Worm (Caenorhabditis elegans) whole organism, L2 larva: Measurements from ENCODE around the gene usip-1.
A peak's percentile ranks its signal among the peaks of the same experiment; 100 is the strongest.

Source experiments
- C34F6.9 ChIP-seq: fragments of 150-350 bp; optimal IDR thresholded peaks from 2 replicates; lab custom pipeline; 2014; ENCODE audit warnings: missing biosample characterization, missing genetic modification characterization
- F13H6.1 ChIP-seq: sonication (generic microtip); optimal IDR thresholded peaks from 2 replicates; lab custom pipeline; 2016; ENCODE audit warnings: missing genetic modification characterization, missing compliant biosample characterization
- alr-1 ChIP-seq: fragments of 150-350 bp; optimal IDR thresholded peaks from 2 replicates; lab custom pipeline; 2014; ENCODE audit warnings: missing biosample characterization, missing genetic modification characterization
- ceh-16 ChIP-seq: fragments of 150-350 bp; optimal IDR thresholded peaks from 2 replicates; lab custom pipeline; 2014; ENCODE audit warnings: missing biosample characterization, missing genetic modification characterization
- ceh-82 ChIP-seq: fragments of 150-350 bp; optimal IDR thresholded peaks from 2 replicates; lab custom pipeline; 2014; ENCODE audit warnings: missing biosample characterization, missing genetic modification characterization
- crh-2 ChIP-seq: sonication (generic microtip); optimal IDR thresholded peaks from 2 replicates; lab custom pipeline; 2017; ENCODE audit warnings: missing biosample characterization, missing genetic modification characterization
- dmd-4 ChIP-seq: sonication (generic microtip); optimal IDR thresholded peaks from 2 replicates; lab custom pipeline; 2017; ENCODE audit warnings: missing biosample characterization, missing genetic modification characterization
- egl-27 ChIP-seq: sonication (generic microtip); optimal IDR thresholded peaks from 3 replicates; lab custom pipeline; 2017; ENCODE audit warnings: missing biosample characterization, missing genetic modification reagents, missing genetic modification characterization
- elt-3 ChIP-seq: sonication (generic microtip); optimal IDR thresholded peaks from 2 replicates; lab custom pipeline; 2017; ENCODE audit warnings: missing biosample characterization, missing genetic modification characterization
- fos-1 ChIP-seq: fragments of 150-350 bp; optimal IDR thresholded peaks from 2 replicates; lab custom pipeline; 2014; ENCODE audit warnings: missing biosample characterization, missing genetic modification characterization
- lin-11 ChIP-seq: fragments of 150-350 bp; sonication (generic microtip); optimal IDR thresholded peaks from 2 replicates; lab custom pipeline; 2014; ENCODE audit warnings: missing biosample characterization, missing genetic modification characterization, inconsistent platforms, mixed read lengths
- lin-13 ChIP-seq: fragments of 150-350 bp; optimal IDR thresholded peaks from 2 replicates; lab custom pipeline; 2014; ENCODE audit warnings: missing biosample characterization, missing genetic modification reagents, missing genetic modification characterization
- lin-39 ChIP-seq: fragments of 150-350 bp; optimal IDR thresholded peaks from 2 replicates; lab custom pipeline; 2014; ENCODE audit warnings: missing biosample characterization, missing genetic modification reagents, missing genetic modification characterization
- mab-5 ChIP-seq: fragments of 150-350 bp; optimal IDR thresholded peaks from 2 replicates; lab custom pipeline; 2014; ENCODE audit warnings: missing biosample characterization, missing genetic modification characterization
- mbf-1 ChIP-seq: sonication (generic microtip); optimal IDR thresholded peaks from 2 replicates; lab custom pipeline; 2017; ENCODE audit warnings: missing biosample characterization, missing genetic modification characterization
- mdl-1 ChIP-seq, 2 experiments: fragments of 150-350 bp in 1 of 2; sonication (generic microtip) in 1 of 2; optimal IDR thresholded peaks; 2 replicates each; lab custom pipeline; 2017; ENCODE audit warnings: missing biosample characterization in 2 of 2, missing genetic modification characterization in 2 of 2
- nhr-10 ChIP-seq: sonication (generic microtip); optimal IDR thresholded peaks from 2 replicates; lab custom pipeline; 2017; ENCODE audit warnings: missing biosample characterization, missing genetic modification characterization
- nhr-11 ChIP-seq: fragments of 150-350 bp; optimal IDR thresholded peaks from 2 replicates; lab custom pipeline; 2014; ENCODE audit warnings: missing biosample characterization, missing genetic modification characterization
- nhr-129 ChIP-seq: fragments of 150-350 bp; optimal IDR thresholded peaks from 2 replicates; lab custom pipeline; 2014; ENCODE audit warnings: missing biosample characterization, missing genetic modification characterization
- nhr-21 ChIP-seq: fragments of 150-350 bp; optimal IDR thresholded peaks from 2 replicates; lab custom pipeline; 2014; ENCODE audit warnings: missing biosample characterization, missing genetic modification characterization
- nhr-23 ChIP-seq: fragments of 150-350 bp; optimal IDR thresholded peaks from 2 replicates; lab custom pipeline; 2014; ENCODE audit warnings: missing biosample characterization, missing genetic modification reagents, missing genetic modification characterization
- nhr-237 ChIP-seq: fragments of 150-350 bp; optimal IDR thresholded peaks from 2 replicates; lab custom pipeline; 2014; ENCODE audit warnings: missing biosample characterization, missing genetic modification characterization
- nhr-25 ChIP-seq: fragments of 150-350 bp; sonication (generic microtip); optimal IDR thresholded peaks from 3 replicates; lab custom pipeline; 2014; ENCODE audit warnings: missing biosample characterization, missing genetic modification characterization
- nhr-77 ChIP-seq: fragments of 150-350 bp; optimal IDR thresholded peaks from 2 replicates; lab custom pipeline; 2014; ENCODE audit warnings: missing biosample characterization, missing genetic modification characterization
- peb-1 ChIP-seq: fragments of 150-350 bp; optimal IDR thresholded peaks from 2 replicates; lab custom pipeline; 2014; ENCODE audit warnings: missing biosample characterization, missing genetic modification characterization
- sem-4 ChIP-seq: fragments of 150-350 bp; optimal IDR thresholded peaks from 2 replicates; lab custom pipeline; 2014; ENCODE audit warnings: missing biosample characterization, missing genetic modification reagents, missing genetic modification characterization
- sma-3 ChIP-seq: sonication (generic microtip); optimal IDR thresholded peaks from 2 replicates; lab custom pipeline; 2016; ENCODE audit warnings: missing genetic modification reagents, missing genetic modification characterization, missing compliant biosample characterization
- sma-9 ChIP-seq, 2 experiments: fragments of 150-350 bp in 1 of 2; sonication (generic microtip) in 1 of 2; optimal IDR thresholded peaks; 2 replicates each; lab custom pipeline; 2014 to 2016; ENCODE audit warnings: missing genetic modification characterization in 2 of 2, mild to moderate bottlenecking in 1 of 2, missing biosample characterization in 1 of 2, missing compliant biosample characterization in 1 of 2, missing genetic modification reagents in 1 of 2, moderate library complexity in 1 of 2
- snpc-4 ChIP-seq: fragments of 150-350 bp; optimal IDR thresholded peaks from 2 replicates; lab custom pipeline; 2014; ENCODE audit warnings: missing biosample characterization, missing genetic modification characterization
- unc-39 ChIP-seq: fragments of 150-350 bp; optimal IDR thresholded peaks from 2 replicates; lab custom pipeline; 2014; ENCODE audit warnings: missing biosample characterization, missing genetic modification characterization
- unc-55 ChIP-seq: fragments of 150-350 bp; sonication (generic microtip); optimal IDR thresholded peaks from 3 replicates; lab custom pipeline; 2014; ENCODE audit warnings: missing biosample characterization, missing genetic modification reagents, missing genetic modification characterization
- unc-62 ChIP-seq: fragments of 150-350 bp; optimal IDR thresholded peaks from 2 replicates; lab custom pipeline; 2014; ENCODE audit warnings: missing biosample characterization, missing genetic modification reagents, missing genetic modification characterization
- zag-1 ChIP-seq: fragments of 150-350 bp; optimal IDR thresholded peaks from 2 replicates; lab custom pipeline; 2014; ENCODE audit warnings: missing biosample characterization, missing genetic modification characterization
- ztf-1 ChIP-seq: fragments of 200-800 bp; sonication (Bioruptor generic); conservative IDR thresholded peaks from 2 replicates; pipeline ENCODE4 v1.3.6; 2022; ENCODE audit warnings: missing genetic modification characterization, missing compliant biosample characterization
- ztf-11 ChIP-seq: sonication (generic microtip); optimal IDR thresholded peaks from 2 replicates; lab custom pipeline; 2017; ENCODE audit warnings: missing biosample characterization, missing genetic modification characterization
- ztf-4 ChIP-seq: fragments of 150-350 bp; optimal IDR thresholded peaks from 2 replicates; lab custom pipeline; 2014; ENCODE audit warnings: missing biosample characterization, missing genetic modification characterization

The usip-1 gene

ce11 chrV:12199474-12199873 is 15.5 kb upstream of the usip-1 start:
- no peak for TF ChIP-seq nhr-23 (tag; lab: Kevin White, UChicago)
- TF ChIP-seq elt-3 (tag; lab: Kevin White, UChicago) = no peak
- peak; percentile 3 for TF ChIP-seq sem-4
- peak; percentile 9 for TF ChIP-seq fos-1 (tag; lab: Kevin White, UChicago)
- TF ChIP-seq peb-1 (tag; lab: Kevin White, UChicago) = no peak
- peak; percentile 78 for TF ChIP-seq sma-3 (GFP tag; lab: Kevin White, UChicago)
- TF ChIP-seq mab-5 (tag; lab: Kevin White, UChicago) = no peak
- no peak for TF ChIP-seq ztf-1 (GFP tag; lab: Robert Waterston, UW)
- TF ChIP-seq unc-39 (tag; lab: Kevin White, UChicago) = no peak
- TF ChIP-seq nhr-21 (tag; lab: Kevin White, UChicago) = peak; percentile 80
- TF ChIP-seq zag-1 (tag; lab: Kevin White, UChicago) = no peak
- no peak for TF ChIP-seq unc-62 (GFP tag; lab: Kevin White, UChicago)
- TF ChIP-seq lin-11 = no peak
- TF ChIP-seq ztf-4 (tag; lab: Kevin White, UChicago) = no peak
- TF ChIP-seq nhr-25 (tag; lab: Kevin White, UChicago) = no peak
- TF ChIP-seq C34F6.9 (tag; lab: Kevin White, UChicago) = no peak
- TF ChIP-seq nhr-77 (tag; lab: Kevin White, UChicago) = no peak
- TF ChIP-seq snpc-4 (tag; lab: Kevin White, UChicago) = no peak
- no peak for TF ChIP-seq crh-2 (tag; lab: Kevin White, UChicago)
- TF ChIP-seq lin-13 (GFP tag; lab: Kevin White, UChicago) = no peak
- no peak for TF ChIP-seq nhr-237 (tag; lab: Kevin White, UChicago)
- TF ChIP-seq sma-9 (GFP tag; optimal IDR thresholded peaks at IDR 0.05; lab: Kevin White, UChicago) = peak; percentile 77
- TF ChIP-seq sma-9 (tag; optimal IDR thresholded peaks at IDR 0.05; lab: Kevin White, UChicago) = no peak
- peak; percentile 27 for TF ChIP-seq egl-27 (tag; lab: Kevin White, UChicago)
- no peak for TF ChIP-seq lin-39 (tag; lab: Kevin White, UChicago)
- no peak for TF ChIP-seq nhr-129 (tag; lab: Kevin White, UChicago)
- no peak for TF ChIP-seq nhr-11
- TF ChIP-seq, all 48 proteins: peak for 6

- TF ChIP-seq elt-3 (tag; lab: Kevin White, UChicago) (no peak), mbf-1 (tag; lab: Kevin White, UChicago) (no peak), peb-1 (tag; lab: Kevin White, UChicago) (no peak), crh-2 (tag; lab: Kevin White, UChicago) (no peak), unc-55 (GFP tag; lab: Kevin White, UChicago) (no peak), sma-3 (GFP tag; lab: Kevin White, UChicago) (no peak), nhr-237 (tag; lab: Kevin White, UChicago) (no peak), snpc-4 (tag; lab: Kevin White, UChicago) (no peak), nhr-10 (tag; lab: Kevin White, UChicago) (no peak), nhr-23 (tag; lab: Kevin White, UChicago) (no peak), ceh-16 (tag; lab: Kevin White, UChicago) (no peak), mdl-1 (tag; optimal IDR thresholded peaks at IDR 0.05; lab: Kevin White, UChicago) (no peak), dmd-4 (tag; lab: Kevin White, UChicago) (no peak), F13H6.1 (tag; lab: Kevin White, UChicago) (no peak), lin-11 (no peak), ztf-11 (tag; lab: Kevin White, UChicago) (no peak)
These were observed 14.6 kb upstream of the usip-1 start, which contains the start of gene lon-3 for ce11 chrV:12198545-12198944. Gene lon-3 (minus strand): TSS chrV:12198645.

- TF ChIP-seq nhr-11 = no peak
- TF ChIP-seq ztf-1 (GFP tag; lab: Robert Waterston, UW) = 0 out of 2 replicates have a peak, but pooled peaks have one; percentile 44
- TF ChIP-seq ceh-82 = no peak
These were observed 13.8 kb upstream of the usip-1 start for ce11 chrV:12197748-12198147.

ce11 chrV:12196659-12197058 is 12.7 kb upstream of the usip-1 start:
- TF ChIP-seq alr-1 (tag; lab: Kevin White, UChicago) (no peak), peb-1 (tag; lab: Kevin White, UChicago) (no peak), nhr-129 (tag; lab: Kevin White, UChicago) (peak; percentile 18)
